Worm (Caenorhabditis elegans) whole organism, early embryonic: ENCODE measurements around the gene golg-4.

ENCODE experiments used
- ama-1 ChIP-seq: fragments of 150-350 bp; optimal IDR thresholded peaks from 2 replicates; lab custom pipeline; 2014
- sea-1 ChIP-seq: fragments of 200-800 bp; sonication (Bioruptor generic); conservative IDR thresholded peaks from 2 replicates; pipeline ENCODE4 v1.3.6; 2022; ENCODE audit warnings: missing genetic modification characterization, missing compliant biosample characterization

DNA sequence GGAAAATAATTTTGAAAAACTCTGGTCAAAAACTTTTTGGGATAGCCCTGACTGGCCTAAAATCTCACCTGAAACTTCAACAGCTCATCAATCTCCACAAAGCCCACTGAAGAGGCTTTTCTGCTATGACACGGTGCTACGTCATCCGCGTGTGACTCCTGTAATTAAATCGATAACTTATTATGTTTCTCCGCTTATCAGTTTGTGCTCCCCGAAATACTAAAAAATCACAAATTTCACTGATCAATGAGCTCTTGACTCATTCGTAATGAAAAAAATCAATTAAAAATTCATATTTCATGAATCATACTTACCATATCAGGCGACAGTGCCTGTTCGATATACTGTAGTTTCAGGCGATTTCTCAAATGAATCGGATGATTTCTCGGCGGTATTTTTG lies 69.6 kb downstream of the golg-4 start:
- no peak for TF ChIP-seq ama-1
- no peak for TF ChIP-seq sea-1
